Fruit fly (Drosophila melanogaster) whole organism, larva: ENCODE results near the gene CG4553.

ENCODE experiments used
- noc ChIP-seq: fragments of 200-800 bp; sonication (Bioruptor generic); optimal IDR thresholded peaks from 3 replicates; lab custom pipeline; 2019; ENCODE audit warnings: missing biosample characterization, mild to moderate bottlenecking, missing genetic modification characterization, moderate library complexity

Gene CG4553

DNA sequence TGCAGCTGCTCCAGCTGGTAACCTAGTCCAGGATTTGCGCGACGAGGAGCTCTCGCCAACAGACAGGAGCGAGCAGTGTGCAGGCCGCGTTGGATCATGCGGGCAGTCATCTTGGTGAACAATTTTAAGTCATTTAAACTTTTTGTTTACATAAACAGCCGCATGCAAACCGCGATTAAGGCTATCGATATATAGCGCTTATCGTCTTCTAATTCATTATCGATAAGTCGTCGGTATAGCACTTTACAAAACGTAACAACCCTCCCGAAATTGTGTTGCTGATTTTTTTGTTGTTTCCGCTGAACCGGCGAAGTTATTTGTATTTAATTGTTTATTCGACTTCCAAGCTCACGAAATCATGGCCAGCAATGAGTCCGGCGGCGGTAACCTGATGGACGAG, at the start of gene CG4553, which contains the start of gene MED28:
Gene CG4553 (minus strand): TSS at position 172 of the 400 bp plus-strand sequence.
Gene MED28 (plus strand): TSS at position 260 of the 400 bp plus-strand sequence.
- TF ChIP-seq noc (tag; lab: Kevin White, UChicago): no peak

DNA sequence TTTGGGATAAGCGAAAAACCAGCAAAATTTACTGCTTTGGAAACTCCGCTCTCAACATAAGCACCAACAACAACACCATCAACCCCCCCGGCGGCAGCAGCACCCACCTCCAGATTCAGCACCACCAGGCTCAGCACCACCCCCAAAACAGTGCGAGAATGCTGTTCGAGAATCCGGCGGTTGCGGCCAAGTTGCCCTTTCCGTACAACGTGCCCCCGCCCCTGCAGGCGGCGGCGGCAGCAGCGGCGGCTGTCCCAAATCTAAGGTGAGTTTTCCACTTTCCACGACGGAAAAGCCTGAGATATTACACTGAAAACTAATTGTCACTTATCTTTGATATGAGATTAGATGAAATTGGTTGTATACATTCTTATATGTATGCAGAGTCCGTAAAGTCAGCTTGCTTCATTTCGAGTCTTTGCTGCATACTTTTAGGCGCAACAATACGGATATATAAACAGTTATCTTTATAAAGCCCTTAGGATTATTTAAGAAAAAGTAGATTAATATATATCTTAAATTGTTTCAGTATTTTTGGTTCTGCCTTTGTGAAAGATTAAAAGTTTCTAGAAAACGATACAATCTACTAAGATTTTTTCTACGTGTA, 42.9 kb upstream of the CG4553 start:
- no peak for TF ChIP-seq noc (tag; lab: Kevin White, UChicago)

DNA sequence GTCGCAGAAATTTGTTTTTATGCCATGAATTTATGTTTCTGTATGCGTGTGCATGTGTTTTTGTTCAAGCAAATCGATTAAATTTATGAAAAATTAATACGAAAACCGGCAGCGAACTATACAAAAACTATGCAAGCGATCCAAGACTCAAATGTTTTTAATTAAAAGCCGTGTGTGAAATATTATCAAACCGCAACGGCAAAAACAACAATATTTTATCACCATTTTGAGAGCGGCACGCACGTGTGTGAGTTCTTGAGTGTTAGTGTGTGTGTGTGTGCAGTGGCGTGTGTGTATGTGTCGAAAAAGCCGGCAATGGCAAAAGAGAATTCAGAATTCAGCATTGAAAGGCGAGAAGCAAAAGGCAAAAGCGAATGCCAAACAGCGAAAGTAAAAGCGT, 41.9 kb upstream of the CG4553 start:
- no peak for TF ChIP-seq noc (tag; lab: Kevin White, UChicago)

DNA sequence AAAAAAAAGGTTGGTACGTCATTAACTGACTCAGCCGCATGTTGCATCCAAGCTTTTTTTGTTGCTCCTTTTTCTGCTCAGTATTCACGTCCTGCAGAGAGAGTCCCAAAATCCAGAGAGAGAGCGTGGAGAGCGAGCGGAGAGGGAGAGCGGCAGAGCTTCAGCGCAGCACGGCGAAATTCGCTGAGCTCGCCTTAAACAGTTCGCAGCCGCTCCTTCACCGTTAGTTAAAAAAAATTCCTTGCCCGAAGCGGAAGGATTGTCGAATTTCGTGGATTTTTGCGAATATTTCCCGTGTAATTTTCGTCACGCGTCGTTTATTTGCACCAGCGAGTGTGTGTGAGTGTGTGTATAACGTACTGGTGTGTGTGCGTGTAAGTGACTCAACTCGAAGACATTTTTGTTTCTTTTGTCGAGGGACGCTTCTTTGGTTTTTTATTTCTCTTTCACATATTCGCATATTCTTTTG, 41.4 kb upstream of the CG4553 start:
- no peak for TF ChIP-seq noc (tag; lab: Kevin White, UChicago)

DNA sequence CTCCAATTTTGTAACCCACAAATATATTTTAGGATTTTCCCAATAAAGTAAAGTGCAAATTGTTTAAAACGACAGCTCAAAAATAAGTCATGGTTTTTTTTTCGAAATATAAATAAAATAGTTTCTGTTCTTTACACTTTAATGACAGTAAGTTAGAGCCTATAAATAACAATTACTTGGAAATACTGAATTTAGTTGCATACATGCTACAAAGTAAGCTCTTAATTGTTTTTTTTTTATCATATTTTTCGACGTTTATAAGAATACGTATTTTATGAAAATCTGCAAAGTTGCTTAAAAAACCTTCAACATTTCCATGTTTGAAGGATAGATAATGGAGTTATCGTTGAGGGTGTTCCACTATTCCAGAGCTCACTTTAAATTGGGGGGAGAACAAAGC, 40.8 kb upstream of the CG4553 start:
- no peak for TF ChIP-seq noc (tag; lab: Kevin White, UChicago)

DNA sequence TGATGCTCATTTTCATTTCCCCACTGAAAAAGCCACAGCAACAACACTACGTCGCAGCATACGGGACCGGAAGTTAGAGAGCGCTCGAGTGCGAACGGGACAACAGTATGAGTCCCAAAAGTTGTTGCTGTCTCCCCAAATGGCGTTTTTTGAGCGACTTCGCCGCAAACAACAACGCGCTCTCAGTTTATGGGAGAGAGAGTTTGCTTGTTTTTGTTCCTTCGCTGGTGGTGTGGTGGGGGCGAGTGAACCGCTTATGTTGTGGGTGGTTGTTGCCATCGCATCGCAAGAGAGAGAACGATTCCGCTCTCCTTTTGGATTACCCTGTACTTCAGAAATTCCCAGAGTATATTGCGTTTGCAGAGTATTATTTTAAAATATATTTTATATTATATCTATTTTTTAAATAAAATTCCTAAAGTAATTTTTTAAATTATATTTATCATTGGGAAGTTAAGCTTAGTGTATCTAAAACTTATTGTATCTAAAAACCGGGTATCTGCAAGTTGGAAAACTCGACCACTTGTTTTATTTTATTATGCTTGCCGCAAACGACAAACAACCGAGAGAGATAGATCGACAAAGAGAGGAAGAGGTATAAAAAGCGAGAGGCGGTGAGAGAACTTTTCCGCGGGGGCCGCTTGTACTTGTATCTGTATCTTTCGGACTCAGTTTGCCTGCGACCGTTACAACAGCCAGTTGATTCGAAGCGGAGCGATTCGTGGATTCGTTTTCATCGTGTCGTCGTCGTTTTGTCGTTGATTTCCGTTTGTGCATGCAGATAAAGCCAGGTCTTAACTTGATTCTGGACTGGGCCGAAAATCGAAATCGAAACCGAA, 39.0 kb upstream of the CG4553 start, which contains the start of gene msi:
Gene msi (plus strand): TSS at position 669 of the 839 bp plus-strand sequence.
- TF ChIP-seq noc (tag; lab: Kevin White, UChicago): peak; percentile 94

DNA sequence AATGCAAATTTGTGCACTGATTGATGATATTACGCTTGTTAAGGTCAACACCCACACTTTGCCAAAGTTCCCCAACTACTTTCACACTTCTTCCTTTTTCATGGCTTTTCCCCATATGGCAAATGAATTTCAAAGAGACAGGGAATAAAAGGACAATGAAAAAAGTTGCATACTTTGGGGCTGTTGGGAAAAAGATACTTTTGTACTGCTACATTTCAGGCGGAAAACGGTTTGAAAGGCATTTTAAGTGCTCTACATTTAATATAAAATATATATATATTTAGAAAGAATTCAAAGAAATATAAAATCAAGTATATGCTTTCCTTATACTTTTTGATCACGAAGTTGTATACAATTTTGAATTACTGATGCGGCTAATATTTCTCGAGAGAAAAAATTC, 36.0 kb upstream of the CG4553 start:
- no peak for TF ChIP-seq noc (tag; lab: Kevin White, UChicago)

DNA sequence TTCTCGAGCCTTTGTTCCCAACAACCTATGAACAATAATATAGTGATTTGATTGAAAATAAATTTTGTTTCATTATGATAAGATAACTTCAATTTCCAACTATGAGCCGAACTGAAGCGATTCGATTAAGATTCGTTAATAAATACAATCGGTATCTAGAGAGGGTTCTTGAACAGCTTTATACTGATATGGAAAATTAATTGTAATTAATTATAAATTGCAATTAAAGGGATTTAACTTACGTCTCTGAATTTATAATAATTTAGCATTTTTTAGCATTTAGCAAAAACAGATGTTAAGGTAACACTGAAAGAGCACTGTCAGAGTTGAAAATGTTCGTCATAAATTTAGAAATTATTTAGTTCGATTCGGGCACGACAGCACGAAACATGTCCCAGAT, 29.3 kb upstream of the CG4553 start, which contains the start of gene CG5111:
Gene CG5111 (plus strand): TSS at position 301 of the 400 bp plus-strand sequence.
- no peak for TF ChIP-seq noc (tag; lab: Kevin White, UChicago)

DNA sequence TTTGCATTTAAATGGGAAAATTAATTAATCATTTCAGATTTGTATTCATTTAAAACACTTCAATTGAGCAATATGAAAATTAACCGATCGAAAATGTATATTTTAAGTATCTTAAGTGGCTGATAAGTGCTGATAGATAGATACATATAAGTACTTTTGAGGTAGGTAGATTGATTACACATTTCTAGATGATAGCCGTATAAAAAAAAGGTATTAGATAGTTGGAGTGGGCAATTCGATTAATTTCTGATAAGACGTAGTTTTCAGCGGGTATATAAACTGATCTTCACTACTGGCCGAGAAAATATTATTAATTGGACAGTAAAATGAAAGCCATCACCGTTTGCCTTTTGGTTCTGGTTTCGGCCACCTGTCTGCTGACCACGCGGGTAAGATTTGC, 28.2 kb upstream of the CG4553 start, which contains the start of gene CG5107:
Gene CG5107 (plus strand): TSS at position 301 of the 400 bp plus-strand sequence.
- no peak for TF ChIP-seq noc (tag; lab: Kevin White, UChicago)

DNA sequence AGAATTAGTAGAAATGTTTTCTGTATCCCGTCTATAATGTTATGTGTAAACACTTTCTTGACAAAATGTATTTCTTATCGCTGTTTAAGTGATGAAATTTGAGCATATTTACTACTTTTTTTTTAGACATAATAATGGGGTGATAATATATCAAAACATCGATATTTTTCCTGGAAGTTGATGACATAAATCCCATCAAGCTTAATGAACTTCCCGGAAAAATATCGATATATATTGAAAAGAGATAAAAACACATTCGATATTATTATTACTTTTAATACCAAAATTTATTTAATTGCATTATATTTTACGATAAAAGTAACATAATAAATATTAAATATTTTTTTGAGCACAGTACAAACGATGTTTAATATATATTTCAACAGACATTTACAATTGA, 19.0 kb upstream of the CG4553 start:
- no peak for TF ChIP-seq noc (tag; lab: Kevin White, UChicago)

DNA sequence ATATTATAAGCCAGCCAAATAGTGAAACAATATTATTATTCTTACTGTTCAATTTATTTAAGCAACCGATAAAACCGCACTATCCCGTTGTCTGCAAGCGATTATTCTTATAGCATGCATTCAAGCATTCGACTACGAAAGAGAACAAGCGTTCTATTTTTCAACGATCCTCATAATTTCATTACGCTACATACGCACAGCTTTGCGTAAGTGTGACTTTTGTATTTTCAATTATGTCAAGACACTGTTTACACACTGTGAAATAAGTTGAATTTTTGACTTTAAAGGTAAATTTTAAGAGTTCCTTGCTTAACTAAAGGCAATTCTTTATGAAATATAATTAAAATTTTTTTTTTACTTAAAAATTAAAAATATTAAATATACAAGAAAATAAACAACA, 18.4 kb upstream of the CG4553 start, which contains the start of gene CG33494:
Gene CG33494 (minus strand): TSS at position 90 of the 400 bp plus-strand sequence.
- no peak for TF ChIP-seq noc (tag; lab: Kevin White, UChicago)

DNA sequence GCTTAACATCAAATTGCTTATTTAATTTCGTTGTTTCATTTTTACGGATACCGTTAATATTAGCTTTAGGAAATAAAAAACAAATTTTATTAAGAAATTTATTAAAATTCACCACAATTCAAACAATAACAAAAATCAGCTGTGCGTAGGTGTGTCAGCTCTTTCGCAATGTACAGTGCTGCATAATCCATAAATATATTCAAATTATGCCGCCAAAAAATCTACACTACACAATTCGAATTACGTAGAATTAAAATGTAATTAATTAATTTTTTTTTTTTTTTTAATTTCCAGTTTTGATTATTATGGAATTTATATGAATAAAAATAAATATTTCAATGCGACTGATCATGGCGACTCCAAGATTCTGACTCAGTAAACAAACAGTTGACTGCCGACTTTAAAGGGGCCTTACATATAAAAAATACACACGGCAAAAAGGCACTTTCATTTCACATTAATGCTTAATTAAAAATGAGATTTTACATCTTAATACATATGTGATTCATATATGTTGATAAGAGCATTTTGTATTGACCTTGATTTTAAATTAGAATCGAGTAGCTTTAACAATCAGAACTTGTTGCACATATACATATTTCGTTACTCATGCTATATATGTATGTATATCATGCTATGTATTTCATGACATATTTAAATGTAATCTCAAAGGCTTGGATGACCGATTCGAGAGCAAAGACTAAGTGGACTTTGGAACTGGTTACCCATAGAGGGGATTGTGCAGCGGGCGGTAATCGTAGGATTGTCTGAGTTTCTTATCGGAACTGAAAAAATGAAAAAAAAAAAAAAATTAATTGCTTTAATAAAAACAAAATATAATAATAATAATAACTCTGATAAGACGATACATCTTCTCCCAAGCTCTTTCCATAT, 16.8 kb upstream of the CG4553 start:
- no peak for TF ChIP-seq noc (tag; lab: Kevin White, UChicago)

DNA sequence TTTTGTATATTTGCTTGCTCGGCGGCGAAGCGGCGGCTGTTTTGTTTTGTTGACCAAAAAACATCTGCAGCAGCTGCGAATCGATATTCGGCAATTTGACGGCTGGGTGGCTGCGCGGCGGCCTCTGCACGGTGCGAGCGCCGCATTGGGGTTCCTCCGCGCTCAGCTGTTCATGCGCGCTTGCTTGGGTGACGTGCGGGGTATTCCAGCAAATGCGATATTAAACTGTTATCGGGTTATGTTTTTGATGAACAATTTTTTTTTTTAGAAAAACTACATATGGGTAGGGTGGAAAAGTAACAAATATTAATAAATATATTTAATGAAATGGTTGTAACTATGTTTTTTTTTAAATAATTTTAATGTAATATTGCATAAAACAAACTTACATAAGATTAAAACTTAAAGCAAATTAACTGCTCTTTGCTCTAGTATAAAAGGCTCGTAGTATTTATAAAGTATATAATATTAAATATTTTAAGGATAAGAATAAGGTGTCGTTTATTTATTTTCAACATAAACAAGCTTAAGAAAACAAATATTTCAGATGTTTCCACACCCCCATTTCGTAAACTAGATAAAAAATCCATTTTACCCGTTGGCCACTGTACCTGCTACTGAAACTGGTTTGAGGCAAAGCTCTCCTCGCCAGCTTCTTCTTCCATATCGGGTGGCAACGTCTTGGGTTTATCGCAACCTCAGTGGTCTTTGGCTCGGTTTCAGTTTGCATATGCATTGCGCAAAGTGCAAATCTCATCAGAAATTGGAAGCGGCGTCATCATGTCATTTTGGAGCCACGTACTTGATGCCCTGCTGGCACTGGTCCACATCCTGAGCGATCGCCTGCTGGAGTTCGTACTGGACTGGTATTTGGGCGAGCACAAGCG, 14.3 kb upstream of the CG4553 start, which contains the start of the genes Gnpat and CG5112:
Gene Gnpat (minus strand): TSS at position 159 of the 887 bp plus-strand sequence.
Gene CG5112 (plus strand): TSS at position 683 of the 887 bp plus-strand sequence.
- no peak for TF ChIP-seq noc (tag; lab: Kevin White, UChicago)

DNA sequence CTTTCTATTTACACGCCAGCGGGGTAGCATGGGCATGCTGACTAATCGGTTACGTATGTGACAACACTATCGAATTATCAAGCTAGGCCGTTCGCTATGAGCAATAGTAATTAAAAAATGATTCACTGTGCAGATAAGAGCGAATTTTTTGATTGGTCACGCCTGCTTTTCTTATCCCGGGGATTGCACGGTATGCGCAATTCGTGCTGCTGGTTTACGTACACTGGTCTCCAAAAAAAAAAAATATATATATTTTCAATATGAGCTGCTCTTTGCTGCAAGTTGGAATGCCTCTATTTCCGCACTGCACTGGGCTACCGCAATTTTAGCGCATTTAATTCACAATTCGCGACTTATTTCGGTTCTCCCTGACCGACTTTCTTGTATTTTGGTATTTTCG, 13.7 kb upstream of the CG4553 start:
- no peak for TF ChIP-seq noc (tag; lab: Kevin White, UChicago)
